Fruit fly (Drosophila melanogaster) whole organism, wandering third instar larva: Measurements from ENCODE around the gene Cmpk.

Source experiments
- Abd-B ChIP-seq: fragments of >200 bp; optimal IDR thresholded peaks from 2 replicates; lab custom pipeline; 2017; ENCODE audit warnings: missing biosample characterization, missing genetic modification characterization
- CG32264 ChIP-seq: fragments of 200-800 bp; sonication (Bioruptor generic); optimal IDR thresholded peaks from 2 replicates; lab custom pipeline; 2016; ENCODE audit warnings: missing biosample characterization, missing genetic modification characterization
- CG9705 ChIP-seq: fragments of 200-800 bp; sonication (Bioruptor generic); optimal IDR thresholded peaks from 2 replicates; lab custom pipeline; 2018; ENCODE audit warnings: missing biosample characterization, mild to moderate bottlenecking, missing genetic modification characterization
- CrebA ChIP-seq: fragments of 200-800 bp; sonication (Bioruptor generic); optimal IDR thresholded peaks from 2 replicates; lab custom pipeline; 2016; ENCODE audit warnings: missing biosample characterization, mild to moderate bottlenecking, missing genetic modification characterization, borderline replicate concordance
- Dfd ChIP-seq: fragments of >200 bp; optimal IDR thresholded peaks from 2 replicates; lab custom pipeline; 2017; ENCODE audit warnings: missing biosample characterization, missing genetic modification characterization
- Dif ChIP-seq: fragments of 200-275, 200-300 bp; sonication (Bioruptor generic); optimal IDR thresholded peaks from 2 replicates; lab custom pipeline; 2018; ENCODE audit warnings: missing biosample characterization, missing genetic modification characterization; ENCODE audit not compliant: partially characterized antibody
- GATAd ChIP-seq: sonication (Bioruptor generic); optimal IDR thresholded peaks from 2 replicates; lab custom pipeline; 2016; ENCODE audit warnings: missing biosample characterization, missing genetic modification characterization
- HLH106 ChIP-seq: fragments of 200-800 bp; optimal IDR thresholded peaks from 3 replicates; lab custom pipeline; 2019; ENCODE audit warnings: missing biosample characterization, mild to moderate bottlenecking, missing genetic modification characterization, moderate library complexity
- Hnf4 ChIP-seq: fragments of 200-800 bp; sonication (Bioruptor generic); optimal IDR thresholded peaks from 2 replicates; lab custom pipeline; 2016; ENCODE audit warnings: missing biosample characterization, mild to moderate bottlenecking, missing genetic modification characterization
- Hr78 ChIP-seq: fragments of >200 bp; optimal IDR thresholded peaks from 2 replicates; lab custom pipeline; 2017; ENCODE audit warnings: missing biosample characterization, missing genetic modification characterization
- Hr83 ChIP-seq: fragments of 200-300 bp; sonication (Bioruptor generic); optimal IDR thresholded peaks from 2 replicates; lab custom pipeline; 2016; ENCODE audit warnings: missing biosample characterization, mild to moderate bottlenecking, missing genetic modification characterization, moderate library complexity; ENCODE audit not compliant: poor library complexity, severe bottlenecking
- Jra ChIP-seq: sonication (Bioruptor generic); optimal IDR thresholded peaks from 2 replicates; lab custom pipeline; 2016; ENCODE audit warnings: missing biosample characterization, missing genetic modification characterization
- Mio ChIP-seq: sonication (Bioruptor generic); optimal IDR thresholded peaks from 2 replicates; lab custom pipeline; 2016; ENCODE audit warnings: missing biosample characterization, missing genetic modification characterization
- Myc ChIP-seq: fragments of >200 bp; optimal IDR thresholded peaks from 2 replicates; lab custom pipeline; 2017
- N ChIP-seq: fragments of >200 bp; optimal IDR thresholded peaks from 2 replicates; lab custom pipeline; 2018; ENCODE audit warnings: missing biosample characterization, missing external identifiers, missing genetic modification characterization
- OdsH ChIP-seq: fragments of 200-800 bp; sonication (Bioruptor generic); optimal IDR thresholded peaks from 2 replicates; lab custom pipeline; 2016; ENCODE audit warnings: missing biosample characterization, mild to moderate bottlenecking, missing genetic modification characterization
- Rel ChIP-seq, 2 experiments: fragments of 200-800 bp; sonication (Bioruptor generic) in 1 of 2; optimal IDR thresholded peaks; 2 replicates in 1 of 2; 3 replicates in 1 of 2; lab custom pipeline; 2016 to 2019; ENCODE audit warnings: mild to moderate bottlenecking in 2 of 2, missing biosample characterization in 2 of 2, missing genetic modification characterization in 2 of 2, moderate library complexity in 1 of 2
- Sp1 ChIP-seq: fragments of 200-800 bp; sonication (Bioruptor generic); optimal IDR thresholded peaks from 3 replicates; lab custom pipeline; 2019; ENCODE audit warnings: missing biosample characterization, mild to moderate bottlenecking, missing genetic modification characterization, moderate library complexity
- Vsx2 ChIP-seq: fragments of 200-300, 225-300 bp; sonication (Bioruptor generic); optimal IDR thresholded peaks from 2 replicates; lab custom pipeline; 2018; ENCODE audit warnings: missing biosample characterization, missing genetic modification characterization; ENCODE audit not compliant: partially characterized antibody
- br ChIP-seq: fragments of 200-800 bp; sonication (Bioruptor generic); optimal IDR thresholded peaks from 2 replicates; lab custom pipeline; 2016; ENCODE audit warnings: missing biosample characterization, missing genetic modification characterization
- brk ChIP-seq: fragments of 200-800 bp; sonication (Bioruptor generic); optimal IDR thresholded peaks from 2 replicates; lab custom pipeline; 2016; ENCODE audit warnings: missing biosample characterization, mild to moderate bottlenecking, missing genetic modification characterization
- dl ChIP-seq, 2 experiments: fragments of 175-275, 200-275 bp in 1 of 2; fragments of 200-275 bp in 1 of 2; sonication (Bioruptor generic); optimal IDR thresholded peaks; lab custom pipeline; 2018; ENCODE audit warnings: mild to moderate bottlenecking in 2 of 2, missing biosample characterization in 2 of 2, missing genetic modification characterization in 2 of 2, moderate library complexity in 2 of 2; ENCODE audit not compliant: partially characterized antibody in 2 of 2, insufficient read depth in 1 of 2
- dmrt93B ChIP-seq: fragments of 200-800 bp; sonication (Bioruptor generic); optimal IDR thresholded peaks from 2 replicates; lab custom pipeline; 2018; ENCODE audit warnings: missing biosample characterization, mild to moderate bottlenecking, missing genetic modification characterization
- dsf ChIP-seq: sonication (Bioruptor generic); optimal IDR thresholded peaks from 2 replicates; lab custom pipeline; 2016; ENCODE audit warnings: missing biosample characterization, missing genetic modification characterization, borderline replicate concordance
- ey ChIP-seq: fragments of 200-800 bp; sonication (Bioruptor generic); optimal IDR thresholded peaks from 2 replicates; lab custom pipeline; 2016; ENCODE audit warnings: missing biosample characterization, missing genetic modification characterization
- foxo ChIP-seq, 2 experiments: fragments of 200-800 bp; sonication (Bioruptor generic); optimal IDR thresholded peaks; 2 replicates in 1 of 2; 3 replicates in 1 of 2; lab custom pipeline; 2016 to 2017; ENCODE audit warnings: missing biosample characterization in 2 of 2, missing genetic modification characterization in 2 of 2
- fru ChIP-seq: fragments of 200-800 bp; sonication (Bioruptor generic); optimal IDR thresholded peaks from 3 replicates; lab custom pipeline; 2016; ENCODE audit warnings: missing biosample characterization, mild to moderate bottlenecking, missing genetic modification characterization
- h ChIP-seq: fragments of 200-800 bp; sonication (Bioruptor generic); optimal IDR thresholded peaks from 3 replicates; lab custom pipeline; 2016; ENCODE audit warnings: missing biosample characterization, mild to moderate bottlenecking, missing genetic modification characterization
- jim ChIP-seq: fragments of 175-275, 200-325 bp; sonication (Bioruptor generic); optimal IDR thresholded peaks from 2 replicates; lab custom pipeline; 2016; ENCODE audit warnings: missing biosample characterization, mild to moderate bottlenecking, missing genetic modification characterization
- lola ChIP-seq: fragments of >200 bp; optimal IDR thresholded peaks from 2 replicates; lab custom pipeline; 2017; ENCODE audit warnings: missing biosample characterization, missing genetic modification characterization
- pan ChIP-seq: fragments of >200 bp; optimal IDR thresholded peaks from 2 replicates; lab custom pipeline; 2017
- psq ChIP-seq: fragments of 200-800 bp; sonication (Bioruptor generic); optimal IDR thresholded peaks from 3 replicates; lab custom pipeline; 2017; ENCODE audit warnings: missing biosample characterization, mild to moderate bottlenecking, missing genetic modification characterization, moderate library complexity
- rgr ChIP-seq: fragments of 200-800 bp; sonication (Bioruptor generic); optimal IDR thresholded peaks from 3 replicates; lab custom pipeline; 2016; ENCODE audit warnings: missing biosample characterization, mild to moderate bottlenecking, missing genetic modification characterization
- sage ChIP-seq: fragments of 200-800 bp; sonication (Bioruptor generic); optimal IDR thresholded peaks from 2 replicates; lab custom pipeline; 2016; ENCODE audit warnings: missing biosample characterization, mild to moderate bottlenecking, missing genetic modification characterization
- sv ChIP-seq: fragments of 200-800 bp; sonication (Bioruptor generic); optimal IDR thresholded peaks from 3 replicates; lab custom pipeline; 2016; ENCODE audit warnings: missing biosample characterization, missing genetic modification characterization
- tai ChIP-seq: sonication (Bioruptor generic); optimal IDR thresholded peaks from 2 replicates; lab custom pipeline; 2016; ENCODE audit warnings: missing biosample characterization, missing genetic modification characterization
- usp ChIP-seq: fragments of >200 bp; optimal IDR thresholded peaks from 2 replicates; lab custom pipeline; 2017; ENCODE audit warnings: missing biosample characterization, missing genetic modification characterization
- woc ChIP-seq: sonication (Bioruptor generic); optimal IDR thresholded peaks from 2 replicates; lab custom pipeline; 2016; ENCODE audit warnings: missing biosample characterization, mild to moderate bottlenecking, missing genetic modification characterization

Cmpk gene

DNA sequence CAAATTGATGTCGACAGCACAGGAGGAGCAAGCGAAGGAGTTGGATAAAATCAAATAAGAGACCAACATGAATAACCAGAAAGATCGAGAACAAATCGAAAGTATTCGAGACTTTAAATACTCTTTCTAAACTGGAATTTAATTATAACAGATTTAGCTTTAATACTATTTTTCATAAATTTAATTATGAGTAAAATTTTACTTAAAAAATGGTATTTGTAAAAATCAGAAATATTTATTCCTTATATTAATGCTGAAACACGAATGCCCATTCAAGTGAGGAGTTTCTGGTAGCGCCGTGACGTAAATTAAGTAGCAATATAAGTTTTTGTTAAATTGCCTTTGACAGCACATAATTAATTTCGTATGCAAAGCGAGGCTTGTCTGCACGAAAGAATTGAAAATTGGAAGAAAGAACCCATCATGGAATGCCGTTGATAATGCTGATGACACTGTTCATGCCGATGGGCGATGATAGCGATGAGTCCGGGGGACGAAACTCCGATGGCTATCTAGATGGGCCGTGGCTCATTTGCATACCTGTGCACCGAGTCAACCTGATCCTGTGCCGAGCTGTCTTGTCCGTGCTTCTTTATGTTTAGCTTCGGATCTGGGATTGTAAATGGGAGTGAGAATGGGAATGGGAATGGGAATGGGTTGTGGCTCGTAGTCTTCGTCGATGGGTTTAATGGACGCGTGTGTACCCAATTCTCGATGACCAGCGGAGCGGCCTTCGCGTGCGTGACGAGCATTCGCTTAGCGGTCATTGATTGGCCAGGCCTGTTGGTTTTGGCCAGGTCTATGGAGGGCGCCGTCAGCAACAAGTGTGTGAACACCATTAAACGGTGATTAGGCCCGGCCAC lies 42.2 kb downstream of the Cmpk start (continued):
- TF ChIP-seq sage (GFP tag; lab: Kevin White, UChicago) (no peak), Sp1 (GFP tag; lab: Kevin White, UChicago) (peak; percentile 60), Myc (lab: Kevin White, UChicago) (no peak), pan (lab: Kevin White, UChicago) (no peak), dmrt93B (GFP tag; lab: Kevin White, UChicago) (no peak), usp (GFP tag; lab: Kevin White, UChicago) (no peak), Hr83 (GFP tag; lab: Kevin White, UChicago) (no peak), N (GFP tag; lab: Kevin White, UChicago) (no peak)

DNA sequence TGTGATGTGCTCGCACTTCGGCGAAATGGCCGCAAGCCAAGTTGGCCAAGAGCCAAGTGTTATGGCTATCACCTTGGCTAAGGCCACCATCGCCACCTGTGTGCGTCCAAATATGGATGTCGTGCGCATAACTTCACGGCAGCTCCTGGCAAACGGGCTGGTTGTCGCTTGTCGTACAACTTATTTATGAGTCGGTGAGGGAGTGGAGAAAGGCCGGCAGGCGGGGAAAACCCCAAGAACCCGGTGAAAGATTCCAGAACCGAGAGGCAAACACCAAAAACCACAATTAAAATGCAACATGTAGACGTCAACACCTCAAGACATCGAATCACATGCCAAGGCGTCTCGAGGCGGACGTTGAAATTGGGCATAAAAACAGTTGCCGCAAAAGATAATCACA lies 43.0 kb downstream of the Cmpk start:
- TF ChIP-seq ey (no peak), Rel (GFP tag; optimal IDR thresholded peaks at IDR 0.05; lab: Kevin White, UChicago) (no peak), Rel (tag; optimal IDR thresholded peaks at IDR 0.05; lab: Kevin White, UChicago) (peak; percentile 67)

DNA sequence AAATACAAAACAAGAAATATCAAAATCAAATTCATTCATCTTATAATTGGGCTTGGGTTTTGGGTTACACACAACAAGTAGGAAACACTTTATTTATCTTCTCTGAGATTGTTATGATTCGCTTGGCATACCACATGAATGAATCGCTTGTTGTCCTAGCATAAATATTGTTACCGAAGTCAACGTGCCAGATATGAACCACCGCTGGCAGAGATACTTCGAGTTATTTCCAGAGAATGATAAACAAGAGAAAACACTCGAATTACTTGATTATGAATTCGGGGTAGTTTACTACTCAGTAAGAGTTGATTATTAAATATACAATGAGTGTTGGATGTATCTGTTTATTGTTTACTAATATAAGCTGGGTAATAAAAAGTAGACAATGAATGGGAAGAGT lies 43.7 kb downstream of the Cmpk start:
- no peak for TF ChIP-seq dl (GFP tag; optimal IDR thresholded peaks at IDR 0.05; lab: Kevin White, UChicago; ENCODE audit: insufficient read depth in 1 of 2, partially characterized antibody in 2 of 2)
- no peak for TF ChIP-seq usp (GFP tag; lab: Kevin White, UChicago)
- no peak for TF ChIP-seq CG32264 (GFP tag; lab: Kevin White, UChicago)
- no peak for TF ChIP-seq woc (GFP tag; lab: Kevin White, UChicago)

DNA sequence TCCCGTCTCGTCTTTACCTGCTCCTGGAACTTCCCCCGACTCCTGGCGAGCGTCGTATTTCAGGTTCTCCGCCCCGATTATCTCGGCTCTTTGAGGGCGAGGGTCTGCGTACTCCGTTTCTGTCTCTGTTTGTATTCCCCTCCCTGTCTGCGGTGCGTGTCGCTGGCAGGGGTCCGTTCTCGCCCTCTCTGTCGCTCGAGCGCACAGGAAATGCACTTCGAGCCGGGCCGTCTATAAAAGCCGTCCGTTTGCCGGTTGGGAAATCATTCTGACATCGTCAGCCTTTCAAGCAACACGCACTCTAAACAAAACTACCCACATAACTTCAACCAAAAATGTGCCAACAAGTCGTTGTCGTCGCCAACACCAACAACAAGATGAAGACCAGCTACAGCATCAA lies 44.6 kb downstream of the Cmpk start:
- TF ChIP-seq fru (peak; percentile 28), CG9705 (GFP tag; lab: Kevin White, UChicago) (no peak), rgr (no peak), sage (GFP tag; lab: Kevin White, UChicago) (no peak), foxo (GFP tag; optimal IDR thresholded peaks at IDR 0.05; lab: Kevin White, UChicago) (no peak), lola (GFP tag; lab: Kevin White, UChicago) (no peak), CrebA (peak; percentile 33), sv (GFP tag; lab: Kevin White, UChicago) (no peak), woc (GFP tag; lab: Kevin White, UChicago) (peak; percentile 8), tai (GFP tag; lab: Kevin White, UChicago) (no peak), psq (GFP tag; lab: Kevin White, UChicago) (no peak), jim (no peak), Dfd (GFP tag; lab: Kevin White, UChicago) (no peak), Rel (GFP tag; optimal IDR thresholded peaks at IDR 0.05; lab: Kevin White, UChicago) (no peak), Rel (tag; optimal IDR thresholded peaks at IDR 0.05; lab: Kevin White, UChicago) (peak; percentile 40), OdsH (GFP tag; lab: Kevin White, UChicago) (no peak), Hr83 (GFP tag; lab: Kevin White, UChicago) (peak; percentile 2), N (GFP tag; lab: Kevin White, UChicago) (no peak), ey (no peak), Dif (GFP tag; lab: Kevin White, UChicago) (peak; percentile 57), br (GFP tag; lab: Kevin White, UChicago) (peak; percentile 11), Mio (GFP tag; lab: Kevin White, UChicago) (no peak), Vsx2 (GFP tag; lab: Kevin White, UChicago) (peak; percentile 44), h (GFP tag; lab: Kevin White, UChicago) (no peak), dl (GFP tag; optimal IDR thresholded peaks at IDR 0.05; lab: Kevin White, UChicago; ENCODE audit: insufficient read depth in 1 of 2, partially characterized antibody in 2 of 2) (no peak), brk (GFP tag; lab: Kevin White, UChicago) (no peak), Myc (lab: Kevin White, UChicago) (no peak), HLH106 (tag; lab: Kevin White, UChicago) (no peak), Hnf4 (no peak), dmrt93B (GFP tag; lab: Kevin White, UChicago) (no peak), Jra (GFP tag; lab: Kevin White, UChicago) (no peak), dsf (GFP tag; lab: Kevin White, UChicago) (no peak), Hr78 (GFP tag; lab: Kevin White, UChicago) (no peak), usp (GFP tag; lab: Kevin White, UChicago) (no peak), Abd-B (no peak), Sp1 (GFP tag; lab: Kevin White, UChicago) (peak; percentile 17), GATAd (GFP tag; lab: Kevin White, UChicago) (no peak), pan (lab: Kevin White, UChicago) (no peak), CG32264 (GFP tag; lab: Kevin White, UChicago) (no peak)
